Fruit fly (Drosophila melanogaster) whole organism, embryonic: ENCODE results near the gene CG43672.
A peak's percentile ranks its signal among the peaks of the same experiment; 100 is the strongest.

Source experiments
- B-H2 ChIP-seq: fragments of 200-800 bp; sonication (Bioruptor generic); optimal IDR thresholded peaks from 2 replicates; lab custom pipeline; 2018; ENCODE audit warnings: missing biosample characterization, mild to moderate bottlenecking, missing genetic modification characterization
- Bgb ChIP-seq: fragments of 200-800 bp; sonication (Bioruptor generic); IDR thresholded peaks from 2 replicates; pipeline ENCODE4 v1.3.6; 2022; ENCODE audit warnings: missing biosample characterization, missing genetic modification characterization; ENCODE audit not compliant: partially characterized antibody
- CG11560 ChIP-seq: fragments of 200-800 bp; sonication (Bioruptor generic); IDR thresholded peaks from 3 replicates; pipeline ENCODE4 v1.3.6; 2022; ENCODE audit warnings: missing biosample characterization, missing genetic modification characterization
- CG12104 ChIP-seq: fragments of 200-800 bp; sonication (Bioruptor generic); optimal IDR thresholded peaks from 3 replicates; lab custom pipeline; 2016; ENCODE audit warnings: missing biosample characterization, missing genetic modification characterization
- CG13424 ChIP-seq: fragments of 200-800 bp; sonication (Bioruptor generic); optimal IDR thresholded peaks from 2 replicates; lab custom pipeline; 2019; ENCODE audit warnings: missing biosample characterization, mild to moderate bottlenecking, missing genetic modification characterization, moderate library complexity
- CG33213 ChIP-seq: fragments of 200-800 bp; sonication (Bioruptor generic); optimal IDR thresholded peaks from 3 replicates; lab custom pipeline; 2016; ENCODE audit warnings: missing biosample characterization, missing genetic modification characterization
- CG4328 ChIP-seq: fragments of 200-800 bp; sonication (Bioruptor generic); optimal IDR thresholded peaks from 3 replicates; lab custom pipeline; 2017; ENCODE audit warnings: missing biosample characterization, missing genetic modification reagents, missing genetic modification characterization
- CG6813 ChIP-seq: fragments of 200-800 bp; sonication (Bioruptor generic); optimal IDR thresholded peaks from 2 replicates; lab custom pipeline; 2017; ENCODE audit warnings: missing biosample characterization, missing genetic modification characterization, mild to moderate bottlenecking, moderate library complexity, missing genetic modification reagents
- CG7987 ChIP-seq: fragments of 200-800 bp; sonication (Bioruptor generic); optimal IDR thresholded peaks from 2 replicates; lab custom pipeline; 2018; ENCODE audit warnings: missing biosample characterization, mild to moderate bottlenecking, missing genetic modification characterization, moderate library complexity
- CG8478 ChIP-seq: fragments of >200 bp; optimal IDR thresholded peaks from 2 replicates; lab custom pipeline; 2018
- CG9817 ChIP-seq: fragments of 200-800 bp; sonication (Bioruptor generic); optimal IDR thresholded peaks from 2 replicates; lab custom pipeline; 2018; ENCODE audit warnings: missing biosample characterization, mild to moderate bottlenecking, missing genetic modification characterization, moderate library complexity
- CHES-1-like ChIP-seq: fragments of 200-800 bp; sonication (Bioruptor generic); optimal IDR thresholded peaks from 2 replicates; lab custom pipeline; 2016; ENCODE audit warnings: missing biosample characterization, missing genetic modification characterization
- D19A ChIP-seq: fragments of 200-800 bp; optimal IDR thresholded peaks from 3 replicates; lab custom pipeline; 2019; ENCODE audit warnings: missing biosample characterization, mild to moderate bottlenecking, missing genetic modification characterization, moderate library complexity
- Dbx ChIP-seq: fragments of 200-800 bp; sonication (Bioruptor generic); IDR thresholded peaks from 3 replicates; pipeline ENCODE4 v1.3.6; 2022; ENCODE audit warnings: missing biosample characterization, missing genetic modification characterization
- Dll ChIP-seq: fragments of 200-800 bp; sonication (Bioruptor generic); IDR thresholded peaks from 4 replicates; pipeline ENCODE4 v1.3.6; 2022; ENCODE audit warnings: missing biosample characterization, missing genetic modification characterization; ENCODE audit not compliant: partially characterized antibody
- Ets65A ChIP-seq: fragments of 200-800 bp; sonication (Bioruptor generic); peaks from one replicate; lab custom pipeline; 2016; ENCODE audit warnings: missing biosample characterization, missing genetic modification characterization
- Fer1 ChIP-seq: fragments of 200-800 bp; sonication (Bioruptor generic); optimal IDR thresholded peaks from 2 replicates; lab custom pipeline; 2017; ENCODE audit warnings: missing biosample characterization, mild to moderate bottlenecking, missing genetic modification characterization
- Gug ChIP-seq: fragments of 200-800 bp; sonication (Bioruptor generic); IDR thresholded peaks from 4 replicates; pipeline ENCODE4 v1.3.6; 2022; ENCODE audit warnings: missing biosample characterization, missing genetic modification characterization
- Hmx ChIP-seq: fragments of 200-800 bp; sonication (Bioruptor generic); optimal IDR thresholded peaks from 2 replicates; lab custom pipeline; 2016; ENCODE audit warnings: missing biosample characterization, missing genetic modification characterization
- Hr51 ChIP-seq, 2 experiments: fragments of 200-800 bp; sonication (Bioruptor generic); optimal IDR thresholded peaks; 2 replicates in 1 of 2; 3 replicates in 1 of 2; lab custom pipeline; 2016 to 2018; ENCODE audit warnings: missing biosample characterization in 2 of 2, missing genetic modification characterization in 2 of 2, mild to moderate bottlenecking in 1 of 2, moderate library complexity in 1 of 2
- Hr78 ChIP-seq, 2 experiments: fragments of 200-800 bp in 1 of 2; fragments of >200 bp in 1 of 2; sonication (Bioruptor generic) in 1 of 2; optimal IDR thresholded peaks; 2 replicates each; lab custom pipeline; 2017 to 2019; ENCODE audit warnings: missing biosample characterization in 2 of 2, missing genetic modification characterization in 2 of 2, mild to moderate bottlenecking in 1 of 2, moderate library complexity in 1 of 2
- Lhr ChIP-seq: fragments of 200-800 bp; sonication (Bioruptor generic); optimal IDR thresholded peaks from 3 replicates; lab custom pipeline; 2017; ENCODE audit warnings: mild to moderate bottlenecking, missing biosample characterization, missing genetic modification reagents, missing genetic modification characterization
- Nf-YA ChIP-seq: fragments of 200-800 bp; sonication (Bioruptor generic); IDR thresholded peaks from 2 replicates; pipeline ENCODE4 v1.3.6; 2022; ENCODE audit warnings: missing biosample characterization, missing genetic modification characterization
- Optix ChIP-seq: fragments of 200-800 bp; sonication (Bioruptor generic); IDR thresholded peaks from 3 replicates; pipeline ENCODE4 v1.3.6; 2022; ENCODE audit warnings: missing biosample characterization, missing genetic modification characterization
- Poxn ChIP-seq: fragments of 200-800 bp; sonication (Bioruptor generic); IDR thresholded peaks from 2 replicates; pipeline ENCODE4 v1.3.6; 2022; ENCODE audit warnings: missing biosample characterization, missing genetic modification characterization
- Sin3A ChIP-seq: fragments of >200 bp; optimal IDR thresholded peaks from 2 replicates; lab custom pipeline; 2018
- Sox100B ChIP-seq: fragments of 200-800 bp; sonication (Bioruptor generic); optimal IDR thresholded peaks from 3 replicates; lab custom pipeline; 2018; ENCODE audit warnings: missing biosample characterization, mild to moderate bottlenecking, missing genetic modification characterization
- Spps ChIP-seq: fragments of 200-800 bp; sonication (Bioruptor generic); optimal IDR thresholded peaks from 2 replicates; lab custom pipeline; 2018; ENCODE audit warnings: missing biosample characterization, mild to moderate bottlenecking, missing genetic modification characterization
- Stat92E ChIP-seq, 3 experiments: fragments of >200 bp in 2 of 3; fragments of 200-800 bp in 1 of 3; sonication (Bioruptor generic) in 1 of 3; optimal IDR thresholded peaks; 2 replicates each; lab custom pipeline; 2017 to 2019; ENCODE audit warnings: missing biosample characterization in 3 of 3, missing genetic modification characterization in 3 of 3, mild to moderate bottlenecking in 1 of 3, moderate library complexity in 1 of 3
- Taf1 ChIP-seq: fragments of 200-800 bp; sonication (Bioruptor generic); IDR thresholded peaks from 2 replicates; pipeline ENCODE4 v1.3.6; 2022; ENCODE audit warnings: missing biosample characterization, missing genetic modification characterization
- ara ChIP-seq: fragments of 200-800 bp; sonication (Bioruptor generic); IDR thresholded peaks from 2 replicates; pipeline ENCODE4 v1.3.6; 2022; ENCODE audit warnings: missing biosample characterization, missing genetic modification characterization
- ato ChIP-seq: fragments of 200-800 bp; sonication (Bioruptor generic); IDR thresholded peaks from 2 replicates; pipeline ENCODE4 v1.3.6; 2022; ENCODE audit warnings: missing biosample characterization, missing genetic modification characterization; ENCODE audit not compliant: partially characterized antibody
- bowl ChIP-seq: fragments of 200-800 bp; sonication (Bioruptor generic); IDR thresholded peaks from 2 replicates; pipeline ENCODE4 v1.3.6; 2022; ENCODE audit warnings: missing biosample characterization, missing genetic modification characterization
- chm ChIP-seq: fragments of 200-800 bp; sonication (Bioruptor generic); IDR thresholded peaks from 2 replicates; pipeline ENCODE4 v1.3.6; 2022; ENCODE audit warnings: missing biosample characterization, missing genetic modification characterization
- da ChIP-seq: fragments of 200-800 bp; sonication (Bioruptor generic); optimal IDR thresholded peaks from 2 replicates; lab custom pipeline; 2016; ENCODE audit warnings: missing biosample characterization, missing genetic modification characterization
- dmrt11E ChIP-seq: fragments of 200-800 bp; sonication (Bioruptor generic); optimal IDR thresholded peaks from 3 replicates; lab custom pipeline; 2018; ENCODE audit warnings: missing biosample characterization, mild to moderate bottlenecking, missing genetic modification characterization, moderate library complexity
- gcm2 ChIP-seq: fragments of 200-800 bp; sonication (Bioruptor generic); optimal IDR thresholded peaks from 2 replicates; lab custom pipeline; 2016; ENCODE audit warnings: missing biosample characterization, missing genetic modification characterization
- gro ChIP-seq: fragments of 200-800 bp; sonication (Bioruptor generic); optimal IDR thresholded peaks from 2 replicates; lab custom pipeline; 2016; ENCODE audit warnings: missing biosample characterization, missing genetic modification characterization
- gsb-n ChIP-seq: fragments of 200-800 bp; sonication (Bioruptor generic); optimal IDR thresholded peaks from 3 replicates; lab custom pipeline; 2018; ENCODE audit warnings: missing biosample characterization, mild to moderate bottlenecking, missing genetic modification characterization
- gt ChIP-seq: fragments of 200-800 bp; sonication (Bioruptor generic); IDR thresholded peaks from 2 replicates; pipeline ENCODE4 v1.3.6; 2022; ENCODE audit warnings: missing biosample characterization, missing genetic modification characterization
- hkb ChIP-seq, 2 experiments: fragments of 200-800 bp in 1 of 2; fragments of >200 bp in 1 of 2; sonication (Bioruptor generic) in 1 of 2; IDR thresholded peaks in 1 of 2; optimal IDR thresholded peaks in 1 of 2; 2 replicates each; pipeline versions ENCODE4 v1.3.6 to Lab custom; 2017 to 2022; ENCODE audit warnings: missing biosample characterization in 1 of 2, missing genetic modification characterization in 1 of 2
- jing ChIP-seq: fragments of 200-800 bp; sonication (Bioruptor generic); optimal IDR thresholded peaks from 2 replicates; lab custom pipeline; 2018; ENCODE audit warnings: missing biosample characterization, mild to moderate bottlenecking, missing genetic modification characterization
- maf-S ChIP-seq: fragments of 200-800 bp; sonication (Bioruptor generic); optimal IDR thresholded peaks from 2 replicates; lab custom pipeline; 2016; ENCODE audit warnings: missing biosample characterization, missing genetic modification characterization
- nerfin-2 ChIP-seq: fragments of 200-800 bp; sonication (Bioruptor generic); IDR thresholded peaks from 2 replicates; pipeline ENCODE4 v1.3.6; 2022; ENCODE audit warnings: missing biosample characterization, missing genetic modification characterization; ENCODE audit not compliant: partially characterized antibody
- p53 ChIP-seq: fragments of 200-800 bp; sonication (Bioruptor generic); optimal IDR thresholded peaks from 2 replicates; lab custom pipeline; 2016; ENCODE audit warnings: missing biosample characterization, missing genetic modification characterization
- peb ChIP-seq: fragments of 200-800 bp; sonication (Bioruptor generic); IDR thresholded peaks from 2 replicates; pipeline ENCODE4 v1.3.6; 2022; ENCODE audit warnings: missing biosample characterization, missing genetic modification characterization
- sqz ChIP-seq: fragments of 200-800 bp; sonication (Bioruptor generic); optimal IDR thresholded peaks from 3 replicates; lab custom pipeline; 2018; ENCODE audit warnings: missing biosample characterization, mild to moderate bottlenecking, missing genetic modification characterization
- sug ChIP-seq: fragments of 200-800 bp; optimal IDR thresholded peaks from 2 replicates; lab custom pipeline; 2019; ENCODE audit warnings: missing biosample characterization, mild to moderate bottlenecking, missing genetic modification characterization, moderate library complexity
- yki ChIP-seq: fragments of >200 bp; optimal IDR thresholded peaks from 3 replicates; lab custom pipeline; 2018
- zen2 ChIP-seq: fragments of 200-800 bp; sonication (Bioruptor generic); IDR thresholded peaks from 3 replicates; pipeline ENCODE4 v1.3.6; 2022; ENCODE audit warnings: missing biosample characterization, missing genetic modification characterization; ENCODE audit not compliant: partially characterized antibody

The CG43672 gene

DNA sequence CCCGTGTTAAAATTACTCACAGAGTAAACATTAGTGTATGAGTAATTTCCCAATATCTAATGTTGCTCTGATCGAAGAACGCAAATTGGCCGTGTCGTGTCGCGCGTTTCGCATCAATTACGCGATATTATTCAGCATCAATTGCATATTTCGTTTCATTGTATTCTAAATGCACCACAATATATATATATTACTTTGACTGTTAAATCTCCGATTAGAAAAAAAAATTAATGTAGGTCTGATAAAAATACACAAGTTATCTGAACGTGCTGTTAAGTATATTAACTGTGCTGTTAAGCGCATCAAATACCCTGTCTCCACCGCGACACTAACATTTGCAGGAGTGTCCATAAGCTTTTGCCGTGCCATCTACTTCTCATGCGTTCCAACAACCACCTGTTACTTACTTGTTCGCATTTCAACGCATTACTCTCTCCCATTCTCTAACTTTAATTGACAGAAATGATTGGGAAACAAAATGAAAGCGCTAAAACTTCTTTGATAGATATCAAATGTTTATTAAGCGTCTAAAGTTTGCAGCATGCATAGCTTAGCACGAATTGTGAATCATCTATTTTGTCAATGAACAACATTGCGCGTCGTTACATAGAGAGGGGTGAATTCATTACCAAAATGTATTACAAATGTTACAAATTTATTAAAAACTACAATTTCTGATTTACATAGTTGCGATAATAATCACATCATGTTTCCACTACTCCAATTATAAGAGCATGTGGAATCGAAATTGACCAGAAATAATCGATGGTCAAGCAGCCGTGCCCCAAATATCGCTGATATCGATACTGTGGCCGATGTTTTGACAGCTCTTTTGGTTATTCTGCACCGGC lies 12.1 kb upstream of the CG43672 start, which contains the start of the genes Graf and mRpL3 (continued):
- TF ChIP-seq CHES-1-like (GFP tag; lab: Kevin White, UChicago) (peak; percentile 20), Optix (GFP tag; lab: Robert Waterston, UW) (no peak), ato (GFP tag; lab: Robert Waterston, UW) (peak; percentile 90), maf-S (GFP tag; lab: Kevin White, UChicago) (no peak), gcm2 (GFP tag; lab: Kevin White, UChicago) (no peak), Ets65A (GFP tag; lab: Kevin White, UChicago) (no peak), jing (GFP tag; lab: Kevin White, UChicago) (no peak), Spps (tag; lab: Kevin White, UChicago) (no peak), CG12104 (GFP tag; lab: Kevin White, UChicago) (no peak), chm (no peak), sug (tag; lab: Kevin White, UChicago) (no peak), Taf1 (GFP tag; lab: Robert Waterston, UW) (no peak), yki (lab: Kevin White, UChicago) (no peak), gro (GFP tag; lab: Kevin White, UChicago) (no peak), Stat92E (GFP tag; optimal IDR thresholded peaks at IDR 0.05; lab: Kevin White, UChicago) (no peak), Dbx (no peak), Bgb (GFP tag; lab: Robert Waterston, UW) (peak; percentile 93), Sox100B (no peak), CG13424 (tag; lab: Kevin White, UChicago) (no peak), gt (GFP tag; lab: Robert Waterston, UW) (no peak), CG33213 (GFP tag; lab: Kevin White, UChicago) (no peak), Hr78 (GFP tag; optimal IDR thresholded peaks at IDR 0.05; lab: Kevin White, UChicago) (peak in 1 of 2 experiments; percentile 23), CG6813 (GFP tag; lab: Kevin White, UChicago) (no peak), CG11560 (no peak), p53 (no peak), gsb-n (no peak), Poxn (GFP tag; lab: Robert Waterston, UW) (no peak), B-H2 (GFP tag; lab: Kevin White, UChicago) (no peak), bowl (GFP tag; lab: Robert Waterston, UW) (no peak), Dll (GFP tag; lab: Robert Waterston, UW) (peak; percentile 85; the same call in 3 of the 4 replicates), Lhr (no peak), Hr51 (GFP tag; optimal IDR thresholded peaks at IDR 0.05; lab: Kevin White, UChicago) (no peak), ara (GFP tag; lab: Robert Waterston, UW) (no peak), CG7987 (GFP tag; lab: Kevin White, UChicago) (no peak), da (no peak), hkb (optimal IDR thresholded peaks at IDR 0.05; lab: Kevin White, UChicago) (no peak), hkb (GFP tag; IDR thresholded peaks at IDR 0.05; lab: Robert Waterston, UW) (no peak), sqz (GFP tag; lab: Kevin White, UChicago) (peak; percentile 52), zen2 (GFP tag; lab: Robert Waterston, UW) (peak; percentile 88), D19A (tag; lab: Kevin White, UChicago) (no peak), CG8478 (no peak), Nf-YA (no peak), CG4328 (GFP tag; lab: Kevin White, UChicago) (no peak), dmrt11E (tag; lab: Kevin White, UChicago) (no peak), Gug (GFP tag; lab: Robert Waterston, UW) (no peak), CG9817 (tag; lab: Kevin White, UChicago) (no peak), peb (GFP tag; lab: Robert Waterston, UW) (no peak), Sin3A (lab: Kevin White, UChicago) (peak; percentile 48), Hmx (GFP tag; lab: Kevin White, UChicago) (no peak), nerfin-2 (GFP tag; lab: Robert Waterston, UW) (peak; percentile 92), Fer1 (GFP tag; lab: Kevin White, UChicago) (no peak)
